Worm (Caenorhabditis elegans): ENCODE data around the gene fbxa-194.

fbxa-194 gene

ce11 chrV:19747144-19747543, 31.4 kb downstream of the fbxa-194 start:
- TF ChIP-seq ceh-36 (tag; optimal IDR thresholded peaks at IDR 0.05): peak; percentile 81
- TF ChIP-seq tbx-11 (GFP tag; IDR thresholded peaks at IDR 0.05): no peak

DNA sequence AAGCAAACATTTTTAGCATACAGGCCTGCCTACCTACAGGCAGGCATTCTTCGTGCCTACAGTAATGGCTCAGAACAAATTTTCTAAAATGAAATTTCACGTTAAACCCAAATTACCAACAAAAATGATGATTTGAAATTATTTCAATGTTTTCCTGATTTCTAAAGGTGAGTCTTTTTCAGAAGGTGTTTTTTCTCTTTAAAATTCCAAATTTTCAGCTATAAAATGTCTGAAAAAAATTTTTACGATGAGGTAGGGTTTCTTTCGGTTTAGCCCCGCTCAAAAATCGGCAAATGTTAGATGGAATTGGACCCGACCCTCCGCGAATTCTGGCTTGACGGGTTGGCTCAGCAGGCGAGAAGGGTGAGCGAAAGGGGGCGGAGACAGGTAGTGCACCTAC, 32.7 kb downstream of the fbxa-194 start, which contains the start of gene W04E12.5:
W04E12.5 (plus strand) TSS at position 301 of the 400 bp plus-strand sequence.
- TF ChIP-seq hmg-4 (GFP tag; optimal IDR thresholded peaks at IDR 0.05): no peak
- no peak for TF ChIP-seq tbx-37 (GFP tag; conservative IDR thresholded peaks at IDR 0.05)

ce11 chrV:19744210-19744609, 34.3 kb downstream of the fbxa-194 start:
- no peak for TF ChIP-seq ceh-13 (GFP tag; optimal IDR thresholded peaks at IDR 0.05)

DNA sequence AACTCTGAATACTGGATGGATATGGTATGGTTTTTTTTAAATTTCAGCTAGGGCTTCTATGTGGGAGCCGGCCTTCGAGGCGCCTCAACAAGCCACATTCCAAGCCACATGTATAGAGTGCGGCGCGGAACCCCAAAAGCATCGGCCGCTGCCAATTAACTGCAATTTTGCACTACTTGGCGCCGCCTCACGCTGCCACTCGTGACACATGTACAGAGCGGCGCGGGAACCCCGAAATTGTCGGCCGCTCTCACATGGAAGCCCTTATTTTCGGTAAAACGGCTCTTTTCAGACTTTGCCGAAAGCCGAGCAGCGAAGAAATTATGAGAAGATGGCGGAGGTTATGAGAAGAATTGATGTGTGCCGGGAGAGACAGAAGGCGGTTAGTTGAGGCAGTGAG, 34.7 kb downstream of the fbxa-194 start:
- no peak for TF ChIP-seq tbx-11 (GFP tag; IDR thresholded peaks at IDR 0.05)
- TF ChIP-seq sea-1 (GFP tag; conservative IDR thresholded peaks at IDR 0.05): 0 out of 2 replicates have a peak, but pooled peaks have one; percentile 32

ce11 chrV:19743305-19743704, 35.2 kb downstream of the fbxa-194 start, which contains the start of gene W04E12.4:
TSS of gene W04E12.4 (plus strand) at chrV:19743605.
- TF ChIP-seq sea-1 (GFP tag; conservative IDR thresholded peaks at IDR 0.05) (no peak), ceh-13 (GFP tag; optimal IDR thresholded peaks at IDR 0.05) (no peak), tbx-11 (GFP tag; IDR thresholded peaks at IDR 0.05) (no peak), pes-1 (GFP tag; IDR thresholded peaks at IDR 0.05) (no peak), ama-1 (optimal IDR thresholded peaks at IDR 0.05) (no peak), hmg-4 (GFP tag; optimal IDR thresholded peaks at IDR 0.05) (no peak), ets-7 (tag; optimal IDR thresholded peaks at IDR 0.05) (no peak), tbx-37 (GFP tag; conservative IDR thresholded peaks at IDR 0.05) (no peak), aly-1 (tag; optimal IDR thresholded peaks at IDR 0.05) (no peak), B0310.2 (tag; optimal IDR thresholded peaks at IDR 0.05) (no peak), hnd-1 (tag; optimal IDR thresholded peaks at IDR 0.05) (no peak), flt-1 (GFP tag; IDR thresholded peaks at IDR 0.05) (no peak), F13C5.2 (tag; optimal IDR thresholded peaks at IDR 0.05) (no peak), hmbx-1 (tag; optimal IDR thresholded peaks at IDR 0.05) (no peak), scrt-1 (GFP tag; IDR thresholded peaks at IDR 0.05) (no peak)

- no peak for TF ChIP-seq sea-1 (GFP tag; conservative IDR thresholded peaks at IDR 0.05)
- TF ChIP-seq F13C5.2 (tag; optimal IDR thresholded peaks at IDR 0.05): no peak
- no peak for TF ChIP-seq flt-1 (GFP tag; IDR thresholded peaks at IDR 0.05)
- no peak for TF ChIP-seq ama-1 (optimal IDR thresholded peaks at IDR 0.05)
- no peak for TF ChIP-seq aly-1 (tag; optimal IDR thresholded peaks at IDR 0.05)
- no peak for TF ChIP-seq B0310.2 (tag; optimal IDR thresholded peaks at IDR 0.05)
- TF ChIP-seq hnd-1 (tag; optimal IDR thresholded peaks at IDR 0.05): no peak
- no peak for TF ChIP-seq ceh-36 (tag; optimal IDR thresholded peaks at IDR 0.05)
Measured at ce11 chrV:19741651-19742050, 36.9 kb downstream of the fbxa-194 start, which contains the start of gene W04E12.3. TSS of gene W04E12.3 (plus strand) at chrV:19741951.

- TF ChIP-seq aly-1 (tag; optimal IDR thresholded peaks at IDR 0.05): no peak
- no peak for TF ChIP-seq ceh-13 (GFP tag; optimal IDR thresholded peaks at IDR 0.05)
- TF ChIP-seq flt-1 (GFP tag; IDR thresholded peaks at IDR 0.05): no peak
- TF ChIP-seq hmbx-1 (tag; optimal IDR thresholded peaks at IDR 0.05): no peak
- no peak for TF ChIP-seq ets-7 (tag; optimal IDR thresholded peaks at IDR 0.05)
- TF ChIP-seq hmg-4 (GFP tag; optimal IDR thresholded peaks at IDR 0.05): no peak
- no peak for TF ChIP-seq scrt-1 (GFP tag; IDR thresholded peaks at IDR 0.05)
- TF ChIP-seq tbx-37 (GFP tag; conservative IDR thresholded peaks at IDR 0.05): no peak
- TF ChIP-seq B0310.2 (tag; optimal IDR thresholded peaks at IDR 0.05): no peak
Measured at ce11 chrV:19741034-19741433, 37.5 kb downstream of the fbxa-194 start, which contains the start of gene W04E12.2. TSS of gene W04E12.2 (minus strand) at chrV:19741134.

- no peak for TF ChIP-seq pes-1 (GFP tag; IDR thresholded peaks at IDR 0.05)
- TF ChIP-seq tra-4 (tag; optimal IDR thresholded peaks at IDR 0.05): no peak
- no peak for TF ChIP-seq ceh-36 (tag; optimal IDR thresholded peaks at IDR 0.05)
- no peak for TF ChIP-seq ceh-13 (GFP tag; optimal IDR thresholded peaks at IDR 0.05)
- TF ChIP-seq aly-1 (tag; optimal IDR thresholded peaks at IDR 0.05): no peak
- no peak for TF ChIP-seq hmbx-1 (tag; optimal IDR thresholded peaks at IDR 0.05)
Measured at ce11 chrV:19738117-19738516, 40.4 kb downstream of the fbxa-194 start, which contains the start of gene fbxa-131. TSS of gene fbxa-131 (plus strand) at chrV:19738417.

ce11 chrV:19737458-19737857, 41.0 kb downstream of the fbxa-194 start, which contains the start of gene W04E12.7:
TSS of gene W04E12.7 (minus strand) at chrV:19737558.
- no peak for TF ChIP-seq tra-4 (tag; optimal IDR thresholded peaks at IDR 0.05)
- TF ChIP-seq ceh-36 (tag; optimal IDR thresholded peaks at IDR 0.05): no peak
- TF ChIP-seq tbx-11 (GFP tag; IDR thresholded peaks at IDR 0.05): no peak
- TF ChIP-seq hmg-4 (GFP tag; optimal IDR thresholded peaks at IDR 0.05): no peak
- TF ChIP-seq ceh-13 (GFP tag; optimal IDR thresholded peaks at IDR 0.05): no peak
- TF ChIP-seq tbx-37 (GFP tag; conservative IDR thresholded peaks at IDR 0.05): no peak
- TF ChIP-seq ama-1 (optimal IDR thresholded peaks at IDR 0.05): no peak
- TF ChIP-seq flt-1 (GFP tag; IDR thresholded peaks at IDR 0.05): no peak
- TF ChIP-seq sea-1 (GFP tag; conservative IDR thresholded peaks at IDR 0.05): no peak
- no peak for TF ChIP-seq aly-1 (tag; optimal IDR thresholded peaks at IDR 0.05)
- TF ChIP-seq F13C5.2 (tag; optimal IDR thresholded peaks at IDR 0.05): no peak
- TF ChIP-seq ets-7 (tag; optimal IDR thresholded peaks at IDR 0.05): no peak
- TF ChIP-seq B0310.2 (tag; optimal IDR thresholded peaks at IDR 0.05): no peak
- TF ChIP-seq hnd-1 (tag; optimal IDR thresholded peaks at IDR 0.05): no peak
- TF ChIP-seq hmbx-1 (tag; optimal IDR thresholded peaks at IDR 0.05): no peak

All from whole organism, early embryonic.